Worm (Caenorhabditis elegans) whole organism, young adult: ENCODE measurements around the gene best-19.

ENCODE experiments used
- F57C9.4 ChIP-seq: sonication (generic microtip); optimal IDR thresholded peaks from 2 replicates; lab custom pipeline; 2017; ENCODE audit warnings: mild to moderate bottlenecking, missing genetic modification characterization, missing compliant biosample characterization
- hlh-12 ChIP-seq: sonication (generic microtip); optimal IDR thresholded peaks from 2 replicates; lab custom pipeline; 2016; ENCODE audit warnings: missing genetic modification characterization, missing compliant biosample characterization
- ztf-25 ChIP-seq: fragments of 200-800 bp; sonication (Bioruptor generic); IDR thresholded peaks from 2 replicates; pipeline ENCODE4 v1.3.6; 2022; ENCODE audit warnings: missing genetic modification reagents, missing genetic modification characterization, missing compliant biosample characterization

- TF ChIP-seq ztf-25 (GFP tag; lab: Robert Waterston, UW) (0 out of 2 replicates have a peak, but pooled peaks have one; percentile 18), hlh-12 (tag; lab: Kevin White, UChicago) (no peak), F57C9.4 (tag; lab: Kevin White, UChicago) (no peak)
Measured at ce11 chrIV:306572-306971, 23.1 kb downstream of the best-19 start.
